Worm (Caenorhabditis elegans): ENCODE results near the gene moa-2.

moa-2 gene

ce11 chrII:7716112-7716511, 17.3 kb upstream of the moa-2 start:
- TF ChIP-seq Y56A3A.18 (GFP tag; IDR thresholded peaks at IDR 0.05) (no peak), madf-6 (GFP tag; IDR thresholded peaks at IDR 0.05) (no peak), mcd-1 (GFP tag; IDR thresholded peaks at IDR 0.05) (no peak), attf-5 (GFP tag; optimal IDR thresholded peaks at IDR 0.05) (no peak), cebp-1 (GFP tag; IDR thresholded peaks at IDR 0.05) (no peak), cebp-1 (tag; optimal IDR thresholded peaks at IDR 0.05) (no peak), aptf-2 (GFP tag; conservative IDR thresholded peaks at IDR 0.05) (no peak), ceh-100 (GFP tag; IDR thresholded peaks at IDR 0.05) (no peak), cebp-2 (GFP tag; IDR thresholded peaks at IDR 0.05) (no peak), tbx-9 (tag; optimal IDR thresholded peaks at IDR 0.05; ENCODE audit: borderline replicate concordance) (no peak), ztf-3 (GFP tag; optimal IDR thresholded peaks at IDR 0.05) (no peak), lin-35 (GFP tag; optimal IDR thresholded peaks at IDR 0.05) (no peak), ets-4 (GFP tag; optimal IDR thresholded peaks at IDR 0.05) (no peak), ZK185.1 (tag; optimal IDR thresholded peaks at IDR 0.05; ENCODE audit: poor library complexity, severe bottlenecking) (no peak), F57A8.1 (GFP tag; optimal IDR thresholded peaks at IDR 0.05) (no peak), gei-17 (GFP tag; optimal IDR thresholded peaks at IDR 0.05) (no peak)

ce11 chrII:7714614-7715186, 15.9 kb upstream of the moa-2 start:
- TF ChIP-seq lsl-1 (GFP tag; optimal IDR thresholded peaks at IDR 0.05) (no peak), akir-1 (GFP tag; optimal IDR thresholded peaks at IDR 0.05) (no peak), cebp-1 (GFP tag; IDR thresholded peaks at IDR 0.05) (no peak), cebp-1 (tag; optimal IDR thresholded peaks at IDR 0.05) (peak; percentile 45), lsy-27 (tag; optimal IDR thresholded peaks at IDR 0.05; ENCODE audit: borderline replicate concordance, insufficient read depth) (no peak), mcd-1 (GFP tag; IDR thresholded peaks at IDR 0.05) (no peak), lin-35 (GFP tag; optimal IDR thresholded peaks at IDR 0.05) (peak in 1 of 3 experiments; percentile 26), B0019.2 (GFP tag; conservative IDR thresholded peaks at IDR 0.05) (no peak), sea-2 (GFP tag; IDR thresholded peaks at IDR 0.05) (no peak), atf-7 (tag; optimal IDR thresholded peaks at IDR 0.05) (no peak), sptf-2 (GFP tag; optimal IDR thresholded peaks at IDR 0.05) (no peak)

DNA sequence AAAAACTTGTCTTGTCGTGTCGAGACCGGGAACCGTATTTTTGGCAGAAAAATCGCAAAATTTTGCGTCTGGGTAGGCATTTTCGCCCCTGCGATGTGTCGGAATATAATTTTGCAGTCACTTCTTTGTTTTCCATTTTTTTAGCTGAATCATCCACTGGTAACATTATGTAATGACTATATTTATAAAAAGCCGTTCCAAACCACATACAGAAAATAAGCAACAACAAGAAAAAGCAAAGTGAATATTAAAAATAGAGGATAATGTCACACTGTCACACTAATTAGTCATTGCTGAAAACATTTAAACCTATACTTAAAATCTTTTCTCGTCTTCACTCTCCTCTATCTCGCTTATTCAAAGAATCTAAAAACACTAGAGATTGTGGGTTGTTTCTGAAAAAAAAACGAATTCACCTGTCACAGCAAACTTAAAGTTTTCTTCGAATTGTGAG, 10.5 kb upstream of the moa-2 start, which contains the start of gene sre-1:
sre-1 (plus strand) TSS at position 404 of the 454 bp plus-strand sequence.
- TF ChIP-seq bed-1 (GFP tag; IDR thresholded peaks at IDR 0.05), result no peak
- TF ChIP-seq ama-1 (optimal IDR thresholded peaks at IDR 0.05), result no peak
- no peak for TF ChIP-seq ama-1 (GFP tag; optimal IDR thresholded peaks at IDR 0.05)
- TF ChIP-seq Y53F4B.3 (GFP tag; IDR thresholded peaks at IDR 0.05), result no peak
- no peak for TF ChIP-seq bed-2 (GFP tag; IDR thresholded peaks at IDR 0.05)
- no peak for TF ChIP-seq hmg-20 (GFP tag; IDR thresholded peaks at IDR 0.05)
- no peak for TF ChIP-seq C06A6.2 (GFP tag; conservative IDR thresholded peaks at IDR 0.05)
- TF ChIP-seq snpc-3.4 (tag; optimal IDR thresholded peaks at IDR 0.05), result no peak
- no peak for TF ChIP-seq sea-2 (GFP tag; IDR thresholded peaks at IDR 0.05)
- no peak for TF ChIP-seq F37B4.10 (GFP tag; IDR thresholded peaks at IDR 0.05)
- no peak for TF ChIP-seq aptf-2 (GFP tag; conservative IDR thresholded peaks at IDR 0.05)
- TF ChIP-seq attf-5 (GFP tag; optimal IDR thresholded peaks at IDR 0.05), result no peak
- TF ChIP-seq die-1 (tag; optimal IDR thresholded peaks at IDR 0.05), result no peak
- no peak for TF ChIP-seq ztf-25 (GFP tag; IDR thresholded peaks at IDR 0.05)
- TF ChIP-seq F55B11.4 (tag; optimal IDR thresholded peaks at IDR 0.05; ENCODE audit: borderline replicate concordance, insufficient read depth), result no peak
- TF ChIP-seq B0336.3 (GFP tag; IDR thresholded peaks at IDR 0.05), result no peak
- TF ChIP-seq unc-130 (GFP tag; optimal IDR thresholded peaks at IDR 0.05), result no peak
